ENCODE assay signal across 1 fruit fly cellular context in the genomic region with DNA sequence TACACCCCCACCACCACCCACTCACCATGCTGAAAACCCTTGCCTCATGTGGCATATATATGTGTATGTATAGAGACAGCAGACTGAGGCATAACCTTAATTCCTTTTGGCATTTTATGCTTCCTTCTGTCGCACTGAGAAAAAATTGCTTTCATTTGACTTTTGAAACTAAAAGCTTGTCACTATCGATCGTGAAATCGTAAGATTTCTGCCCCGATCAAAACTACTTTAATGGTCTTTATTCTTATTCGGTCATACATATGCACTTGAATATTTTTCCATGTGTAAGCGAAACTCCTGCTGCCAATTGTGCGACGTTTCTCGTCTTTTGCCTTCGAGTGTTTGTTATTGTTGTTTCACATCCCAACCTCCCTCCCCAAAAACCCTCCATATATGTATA.
A peak's percentile ranks its signal among the peaks of the same experiment; 100 is the strongest.
TF ChIP-seq lines count a peak whose summit lies in the region.

No protein-coding gene starts in this region.

TF ChIP-seq in whole organism, embryonic, 481 proteins besides CTCF, POLR2A, EP300 and RAD21 (continued from another document):
- no peak for TF ChIP-seq Fer3 (tag; optimal IDR thresholded peaks at IDR 0.05; lab: Kevin White, UChicago)
- TF ChIP-seq CG11504 (tag; optimal IDR thresholded peaks at IDR 0.05; lab: Kevin White, UChicago): peak; percentile 20
- TF ChIP-seq CG11398 (GFP tag; optimal IDR thresholded peaks at IDR 0.05; lab: Kevin White, UChicago): no peak
- TF ChIP-seq CG8281 (tag; optimal IDR thresholded peaks at IDR 0.05; lab: Kevin White, UChicago): no peak
- no peak for TF ChIP-seq Rx (GFP tag; IDR thresholded peaks at IDR 0.05; lab: Robert Waterston, UW)
- no peak for TF ChIP-seq CG8290 (GFP tag; optimal IDR thresholded peaks at IDR 0.05; lab: Kevin White, UChicago)
- no peak for TF ChIP-seq CG8290 (tag; optimal IDR thresholded peaks at IDR 0.05; lab: Kevin White, UChicago)
